Worm (Caenorhabditis elegans) whole organism, early embryonic: ENCODE data around the gene R01B10.2.
"Not testable (repeated sequence)": the region's sequence is repeated elsewhere in the genome, so short reads cannot be mapped to it uniquely, and the experiment has no call there.

Experiments
- B0310.2 ChIP-seq: sonication (generic microtip); optimal IDR thresholded peaks from 2 replicates; lab custom pipeline; 2016; ENCODE audit warnings: mild to moderate bottlenecking, missing genetic modification characterization, missing compliant biosample characterization
- F13C5.2 ChIP-seq: sonication (generic microtip); optimal IDR thresholded peaks from 2 replicates; lab custom pipeline; 2017; ENCODE audit warnings: mild to moderate bottlenecking, missing genetic modification characterization, inconsistent platforms, missing compliant biosample characterization
- aly-1 ChIP-seq: sonication (generic microtip); optimal IDR thresholded peaks from 2 replicates; lab custom pipeline; 2016; ENCODE audit warnings: missing genetic modification characterization, missing compliant biosample characterization
- ama-1 ChIP-seq: fragments of 150-350 bp; optimal IDR thresholded peaks from 2 replicates; lab custom pipeline; 2014
- ceh-13 ChIP-seq: fragments of 200-800 bp; sonication (Bioruptor generic); optimal IDR thresholded peaks from 2 replicates; lab custom pipeline; 2018; ENCODE audit warnings: mild to moderate bottlenecking, missing genetic modification characterization, missing compliant biosample characterization
- ceh-36 ChIP-seq: sonication (generic microtip); optimal IDR thresholded peaks from 2 replicates; lab custom pipeline; 2016; ENCODE audit warnings: missing genetic modification characterization, inconsistent platforms, missing compliant biosample characterization
- ets-7 ChIP-seq: sonication (generic microtip); optimal IDR thresholded peaks from 2 replicates; lab custom pipeline; 2016; ENCODE audit warnings: missing genotype, missing genetic modification characterization, missing compliant biosample characterization
- flt-1 ChIP-seq: fragments of 200-800 bp; sonication (Bioruptor generic); IDR thresholded peaks from 2 replicates; pipeline ENCODE4 v1.3.6; 2022; ENCODE audit warnings: missing genetic modification characterization, missing compliant biosample characterization
- hmbx-1 ChIP-seq: sonication (generic microtip); optimal IDR thresholded peaks from 2 replicates; lab custom pipeline; 2016; ENCODE audit warnings: mild to moderate bottlenecking, missing genetic modification characterization, missing compliant biosample characterization
- hmg-4 ChIP-seq: fragments of 200-800 bp; sonication (Bioruptor generic); optimal IDR thresholded peaks from 2 replicates; lab custom pipeline; 2018; ENCODE audit warnings: mild to moderate bottlenecking, missing genetic modification characterization, missing compliant biosample characterization
- hnd-1 ChIP-seq: sonication (generic microtip); optimal IDR thresholded peaks from 2 replicates; lab custom pipeline; 2016; ENCODE audit warnings: missing genetic modification characterization, missing compliant biosample characterization
- pes-1 ChIP-seq: fragments of 200-800 bp; sonication (Bioruptor generic); IDR thresholded peaks from 2 replicates; pipeline ENCODE4 v1.3.6; 2022; ENCODE audit warnings: missing genetic modification reagents, missing genetic modification characterization, missing compliant biosample characterization
- scrt-1 ChIP-seq: fragments of 200-800 bp; sonication (Bioruptor generic); IDR thresholded peaks from 2 replicates; pipeline ENCODE4 v1.3.6; 2022; ENCODE audit warnings: missing genetic modification characterization, missing compliant biosample characterization
- sea-1 ChIP-seq: fragments of 200-800 bp; sonication (Bioruptor generic); conservative IDR thresholded peaks from 2 replicates; pipeline ENCODE4 v1.3.6; 2022; ENCODE audit warnings: missing genetic modification characterization, missing compliant biosample characterization
- tbx-11 ChIP-seq: fragments of 200-800 bp; sonication (Bioruptor generic); IDR thresholded peaks from 2 replicates; pipeline ENCODE4 v1.3.6; 2022; ENCODE audit warnings: missing genetic modification characterization, missing compliant biosample characterization
- tbx-37 ChIP-seq: fragments of 200-800 bp; sonication (Bioruptor generic); conservative IDR thresholded peaks from 2 replicates; pipeline ENCODE4 v1.3.6; 2022; ENCODE audit warnings: missing genetic modification reagents, missing genetic modification characterization, missing compliant biosample characterization
- tra-4 ChIP-seq: sonication (generic microtip); optimal IDR thresholded peaks from 2 replicates; lab custom pipeline; 2017; ENCODE audit warnings: missing genetic modification characterization, missing compliant biosample characterization

R01B10.2 gene

DNA sequence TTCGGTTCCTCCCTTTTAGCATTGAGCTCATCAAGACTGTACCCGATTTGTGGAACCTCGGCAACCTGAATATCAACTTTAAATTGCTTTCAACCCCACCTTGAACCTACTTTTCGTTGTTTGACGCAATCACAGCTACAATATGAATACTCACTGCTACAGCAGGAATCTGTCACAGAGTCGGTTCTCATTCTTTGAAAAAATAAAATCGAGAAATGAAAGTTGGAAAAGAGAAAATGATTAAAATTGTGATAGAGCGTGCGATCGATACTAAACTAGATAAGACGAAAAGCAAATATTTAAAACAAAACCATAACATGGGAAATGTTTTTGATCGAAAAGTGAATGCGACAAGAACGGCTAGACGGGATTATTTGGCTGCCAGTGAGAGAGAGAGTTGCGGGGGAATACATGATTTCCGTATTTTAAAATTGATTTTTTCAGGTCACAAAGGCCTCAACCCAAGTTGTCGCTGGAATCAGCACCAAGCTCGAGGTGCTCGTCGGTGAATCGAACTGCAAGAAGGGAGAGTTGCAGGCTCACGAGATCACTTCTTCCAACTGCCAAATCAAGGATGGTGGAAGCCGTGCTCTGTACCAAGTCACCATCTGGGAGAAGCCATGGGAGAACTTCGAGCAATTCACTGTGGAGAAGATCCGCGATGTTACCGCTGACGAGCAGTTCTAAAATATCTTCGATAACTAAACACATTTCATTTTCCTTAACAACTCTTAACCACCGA lies 3.7 kb upstream of the R01B10.2 start, which contains the start of gene R01B10.3:
Gene R01B10.3, minus strand, starts transcription at position 277 of the 742 bp plus-strand sequence.
- peak; percentile 59; the same call in 1 of the 2 replicates for TF ChIP-seq sea-1 (GFP tag; lab: Robert Waterston, UW)
- no peak for TF ChIP-seq B0310.2 (tag; lab: Kevin White, UChicago)

DNA sequence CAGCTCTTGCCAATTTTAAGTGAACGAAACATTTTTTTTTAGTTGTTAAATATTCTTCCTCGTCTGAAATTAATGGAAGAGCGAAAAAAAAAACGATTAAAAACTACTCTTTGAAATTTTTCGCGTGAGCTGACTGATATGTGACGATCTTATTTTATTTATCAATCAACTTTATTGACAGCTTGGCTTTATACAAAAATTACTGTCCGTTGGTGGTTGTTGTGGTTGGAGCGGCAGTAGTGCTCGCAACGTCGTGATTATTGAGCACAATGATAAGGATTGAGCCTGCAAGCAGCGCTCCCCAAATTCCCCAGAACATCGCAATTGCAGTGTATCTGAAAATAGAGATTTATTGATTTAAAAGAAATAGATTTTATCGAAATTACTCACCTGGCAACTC lies 3.2 kb upstream of the R01B10.2 start:
- TF ChIP-seq aly-1 (tag; lab: Kevin White, UChicago) (no peak), ets-7 (no peak), tbx-37 (no peak), tbx-11 (GFP tag; lab: Robert Waterston, UW) (no peak), ama-1 (lab: Kevin White, UChicago) (no peak), hmg-4 (no peak), tra-4 (tag; lab: Kevin White, UChicago) (no peak), flt-1 (no peak), hnd-1 (tag; lab: Kevin White, UChicago) (no peak), B0310.2 (tag; lab: Kevin White, UChicago) (no peak), ceh-13 (GFP tag; lab: Kevin White, UChicago) (no peak), scrt-1 (no peak), ceh-36 (tag; lab: Kevin White, UChicago) (no peak), sea-1 (GFP tag; lab: Robert Waterston, UW) (no peak), F13C5.2 (no peak), pes-1 (GFP tag; lab: Robert Waterston, UW) (no peak)

DNA sequence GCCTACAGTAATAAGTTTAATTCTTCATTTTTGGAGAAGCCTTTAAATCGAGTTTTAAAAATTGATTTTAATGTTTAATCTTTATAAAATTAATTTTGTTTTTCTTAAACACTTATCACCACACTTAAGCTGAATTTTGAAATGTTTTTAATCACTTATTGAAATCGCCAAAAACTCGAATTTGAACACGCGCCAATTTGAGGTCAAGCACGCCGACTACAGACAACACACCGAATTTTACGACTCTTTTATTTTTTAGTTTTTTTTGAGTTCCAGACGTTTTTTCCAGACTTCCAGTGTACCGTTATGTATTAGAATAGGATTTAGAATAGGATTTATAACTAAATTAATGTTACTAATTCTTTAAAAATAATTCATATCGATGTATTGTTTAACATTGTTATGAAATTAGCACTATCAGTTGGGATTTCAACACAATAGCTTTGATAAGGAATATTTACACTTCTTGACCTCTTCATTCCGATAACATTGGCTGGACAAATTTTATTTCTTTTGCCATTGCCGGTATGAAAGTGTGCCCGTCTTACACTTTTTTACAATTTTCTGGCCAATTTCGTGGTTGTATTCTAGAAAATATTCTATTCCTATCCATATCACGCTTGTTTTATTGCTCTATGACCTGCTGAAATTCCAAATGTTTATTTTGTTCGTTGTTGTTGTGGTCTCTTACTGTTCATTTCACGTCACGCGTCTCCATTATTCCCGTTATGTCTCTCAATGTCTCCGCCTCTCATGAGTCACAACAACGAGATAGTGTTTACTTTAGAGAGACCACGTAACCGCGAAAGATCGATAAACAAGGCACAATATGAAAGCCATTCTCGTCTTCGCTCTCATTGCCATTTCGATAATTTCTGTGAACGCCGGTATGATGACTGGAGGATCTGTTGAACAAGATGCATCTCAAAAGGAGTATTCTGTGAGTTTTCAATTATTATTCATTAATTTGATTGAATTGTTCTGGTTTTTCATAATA lies 2.3 kb upstream of the R01B10.2 start, which contains the start of gene cpi-2:
Gene cpi-2, plus strand, starts transcription at position 788 of the 997 bp plus-strand sequence.
- TF ChIP-seq F13C5.2: peak; percentile 56
- no peak for TF ChIP-seq scrt-1
- TF ChIP-seq pes-1 (GFP tag; lab: Robert Waterston, UW): no peak

DNA sequence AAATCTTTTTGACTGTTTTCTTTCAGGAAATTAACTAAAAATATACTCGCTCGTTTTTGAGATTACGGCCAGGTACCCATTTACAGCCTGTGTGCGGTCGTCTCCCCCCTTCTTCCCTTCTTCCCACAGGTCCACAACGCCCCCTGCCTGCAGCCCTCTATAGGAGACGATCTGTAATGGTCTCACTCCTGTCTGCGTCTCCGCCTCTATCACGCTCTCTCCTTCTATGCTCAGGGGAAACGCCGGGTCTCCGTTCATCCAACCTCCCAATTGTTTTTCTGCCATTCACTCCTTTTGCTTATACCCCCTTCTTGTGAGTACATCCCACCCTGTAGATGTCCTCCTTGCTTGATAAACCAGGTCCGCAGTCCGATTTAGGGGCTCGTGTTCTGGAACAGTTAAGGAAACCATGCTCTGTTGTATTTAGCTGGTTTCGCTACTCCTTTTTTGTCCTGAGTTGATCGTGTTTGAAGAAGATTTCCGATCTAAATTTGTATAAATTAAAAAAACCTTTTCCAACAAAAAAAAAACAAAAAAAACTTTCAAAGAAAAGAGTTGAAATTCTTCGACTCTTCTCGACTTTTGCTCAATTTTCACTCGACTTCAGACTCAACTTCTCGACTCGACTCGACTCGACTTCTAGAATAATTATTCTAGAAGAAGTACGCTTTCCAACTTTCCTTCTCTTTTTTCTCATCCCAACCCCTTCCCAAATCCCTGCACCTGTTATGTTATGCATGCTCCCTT lies 2.7 kb downstream of the R01B10.2 start, which contains the start of gene F29G9.1:
Gene F29G9.1, plus strand, starts transcription at position 697 of the 747 bp plus-strand sequence.
- not testable (repeated sequence) for TF ChIP-seq F13C5.2; tbx-11 (GFP tag; lab: Robert Waterston, UW); ceh-13 (GFP tag; lab: Kevin White, UChicago)

DNA sequence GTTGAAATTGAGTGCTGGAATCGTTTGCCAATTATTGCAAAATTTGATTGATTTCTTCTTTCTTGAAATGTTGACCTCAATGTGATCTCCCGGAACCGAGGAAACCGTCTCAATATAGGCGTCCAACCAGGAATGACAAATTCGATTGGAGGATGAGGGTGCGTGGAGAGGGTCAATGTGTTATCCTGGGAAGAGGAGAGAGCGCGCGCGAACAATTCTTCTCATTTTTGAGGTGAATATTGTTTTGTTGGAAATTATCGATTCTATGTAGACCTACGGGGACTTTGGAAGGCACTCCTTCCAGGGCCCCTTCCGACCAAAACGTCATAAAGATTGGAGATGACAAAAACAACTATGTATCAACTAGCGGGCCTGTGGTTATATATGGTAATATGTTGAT lies 4.7 kb downstream of the R01B10.2 start:
- no peak for TF ChIP-seq ets-7

DNA sequence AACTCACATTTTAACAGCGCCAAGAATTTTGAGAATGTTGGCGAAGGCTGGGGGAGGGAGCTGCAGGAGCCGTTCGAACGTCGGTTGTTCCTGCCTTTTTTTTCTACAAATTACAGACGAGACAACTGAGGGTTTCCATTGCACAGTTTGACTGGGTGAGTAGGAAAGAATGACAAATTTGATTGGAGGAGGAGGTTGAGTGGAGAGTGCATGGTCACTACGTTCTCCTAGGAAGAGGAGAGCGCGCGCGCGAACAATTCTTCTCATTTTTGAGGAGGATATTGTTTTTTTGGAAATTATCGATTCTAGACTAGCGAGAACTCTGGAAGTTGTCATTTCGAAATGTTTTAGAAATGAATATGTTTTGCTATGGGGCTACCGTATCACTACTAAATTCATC lies 6.6 kb downstream of the R01B10.2 start, which contains the start of gene dhs-17:
Gene dhs-17, minus strand, starts transcription at position 101 of the 400 bp plus-strand sequence.
- TF ChIP-seq flt-1: no peak
- no peak for TF ChIP-seq tbx-37
- TF ChIP-seq ama-1 (lab: Kevin White, UChicago): no peak
- TF ChIP-seq sea-1 (GFP tag; lab: Robert Waterston, UW): no peak
- no peak for TF ChIP-seq hnd-1 (tag; lab: Kevin White, UChicago)
- no peak for TF ChIP-seq scrt-1
- TF ChIP-seq hmbx-1 (tag; lab: Kevin White, UChicago): no peak
- TF ChIP-seq aly-1 (tag; lab: Kevin White, UChicago): no peak
- no peak for TF ChIP-seq ceh-13 (GFP tag; lab: Kevin White, UChicago)
- TF ChIP-seq ceh-36 (tag; lab: Kevin White, UChicago): no peak
- TF ChIP-seq pes-1 (GFP tag; lab: Robert Waterston, UW): no peak
- TF ChIP-seq ets-7: no peak
- TF ChIP-seq tbx-11 (GFP tag; lab: Robert Waterston, UW): no peak
- no peak for TF ChIP-seq F13C5.2
- TF ChIP-seq hmg-4: no peak
- TF ChIP-seq B0310.2 (tag; lab: Kevin White, UChicago): no peak
- no peak for TF ChIP-seq tra-4 (tag; lab: Kevin White, UChicago)

DNA sequence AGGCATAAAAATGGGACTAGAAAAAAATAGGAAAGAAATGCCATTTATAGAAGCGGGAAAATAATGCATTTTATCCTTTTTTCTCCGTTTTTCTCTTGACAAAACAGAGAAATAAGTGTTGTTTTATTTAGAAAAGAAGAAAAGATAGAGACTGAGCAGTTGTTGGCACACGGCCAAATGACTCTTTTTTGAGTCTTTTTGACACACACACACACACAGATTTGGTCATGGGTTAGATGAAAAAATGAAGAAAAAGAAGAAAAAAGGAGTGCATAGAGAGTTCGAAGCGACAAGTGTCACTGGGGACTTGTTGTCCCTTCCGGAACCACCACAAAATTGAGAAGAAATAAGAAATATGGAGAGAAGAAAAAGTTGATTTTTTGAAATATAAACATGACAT lies 7.8 kb downstream of the R01B10.2 start:
- TF ChIP-seq ceh-36 (tag; lab: Kevin White, UChicago): no peak
- no peak for TF ChIP-seq aly-1 (tag; lab: Kevin White, UChicago)
- TF ChIP-seq hmbx-1 (tag; lab: Kevin White, UChicago): no peak

DNA sequence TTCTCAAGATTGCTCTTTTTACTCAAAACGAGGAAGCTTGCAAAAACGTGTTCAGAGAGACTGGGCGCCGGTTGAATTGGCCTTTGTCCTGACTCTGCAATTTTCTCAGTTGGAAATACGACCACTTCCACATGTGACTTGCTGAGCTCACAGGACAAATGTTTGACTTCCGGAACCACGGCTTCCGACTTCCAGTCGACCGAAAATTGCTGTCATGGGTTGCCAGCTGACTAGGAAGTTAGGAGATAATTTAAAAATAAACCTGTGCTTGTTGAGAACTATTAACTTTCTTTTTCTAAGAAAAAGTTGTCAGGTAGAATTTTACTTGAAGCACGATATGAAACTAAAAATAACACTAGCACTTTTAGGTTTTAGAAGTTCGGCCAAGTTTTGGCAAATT lies 9.7 kb downstream of the R01B10.2 start:
- TF ChIP-seq hmg-4 (no peak), tbx-11 (GFP tag; lab: Robert Waterston, UW) (no peak), hnd-1 (tag; lab: Kevin White, UChicago) (no peak), ets-7 (no peak), tbx-37 (no peak), pes-1 (GFP tag; lab: Robert Waterston, UW) (no peak)
